Worm (Caenorhabditis elegans) whole organism, young adult: Measurements from ENCODE around the gene sma-6.
A peak's percentile ranks its signal among the peaks of the same experiment; 100 is the strongest.

Experiments used
- C06A6.2 ChIP-seq: fragments of 200-800 bp; sonication (Bioruptor generic); conservative IDR thresholded peaks from 2 replicates; pipeline ENCODE4 v1.3.6; 2022; ENCODE audit warnings: missing genetic modification characterization, missing compliant biosample characterization
- C17E4.6 ChIP-seq: fragments of 200-800 bp; sonication (Bioruptor generic); IDR thresholded peaks from 2 replicates; pipeline ENCODE4 v1.3.6; 2022; ENCODE audit warnings: missing genetic modification reagents, missing genetic modification characterization, missing compliant biosample characterization
- F49E8.2 ChIP-seq: sonication (generic microtip); optimal IDR thresholded peaks from 3 replicates; lab custom pipeline; 2017; ENCODE audit warnings: missing genetic modification characterization, mild to moderate bottlenecking, missing compliant biosample characterization, antibody characterized with exemption, moderate library complexity; ENCODE audit not compliant: insufficient read depth
- F55B11.4 ChIP-seq: sonication (generic microtip); optimal IDR thresholded peaks from 2 replicates; lab custom pipeline; 2016; ENCODE audit warnings: missing compliant biosample characterization, missing genetic modification characterization, borderline replicate concordance; ENCODE audit not compliant: insufficient read depth
- K12H6.12 ChIP-seq: fragments of 200-800 bp; sonication (Bioruptor generic); optimal IDR thresholded peaks from 2 replicates; lab custom pipeline; 2018; ENCODE audit warnings: mild to moderate bottlenecking, missing genetic modification characterization, missing compliant biosample characterization
- T07F8.4 ChIP-seq: sonication (generic microtip); optimal IDR thresholded peaks from 2 replicates; lab custom pipeline; 2016; ENCODE audit warnings: mild to moderate bottlenecking, missing genetic modification characterization, moderate library complexity, missing compliant biosample characterization
- akir-1 ChIP-seq: fragments of 200-800 bp; sonication (Bioruptor generic); optimal IDR thresholded peaks from 2 replicates; lab custom pipeline; 2018; ENCODE audit warnings: mild to moderate bottlenecking, missing genetic modification characterization, moderate library complexity, missing compliant biosample characterization
- aptf-2 ChIP-seq: fragments of 200-800 bp; sonication (Bioruptor generic); conservative IDR thresholded peaks from 2 replicates; pipeline ENCODE4 v1.3.6; 2022; ENCODE audit warnings: missing genetic modification reagents, missing genetic modification characterization, missing compliant biosample characterization
- aptf-3 ChIP-seq: fragments of 200-800 bp; sonication (Bioruptor generic); IDR thresholded peaks from 2 replicates; pipeline ENCODE4 v1.3.6; 2022; ENCODE audit warnings: missing genetic modification characterization, missing compliant biosample characterization
- attf-3 ChIP-seq: fragments of 200-800 bp; sonication (Bioruptor generic); conservative IDR thresholded peaks from 2 replicates; pipeline ENCODE4 v1.3.6; 2022; ENCODE audit warnings: missing genetic modification reagents, missing genetic modification characterization, missing compliant biosample characterization
- attf-6 ChIP-seq: fragments of 200-800 bp; sonication (Bioruptor generic); IDR thresholded peaks from 2 replicates; pipeline ENCODE4 v1.3.6; 2022; ENCODE audit warnings: missing genetic modification reagents, missing genetic modification characterization, missing compliant biosample characterization
- bed-1 ChIP-seq: fragments of 200-800 bp; sonication (Bioruptor generic); IDR thresholded peaks from 2 replicates; pipeline ENCODE4 v1.3.6; 2022; ENCODE audit warnings: missing genetic modification reagents, missing genetic modification characterization, missing compliant biosample characterization
- ccch-3 ChIP-seq: fragments of 200-800 bp; sonication (Bioruptor generic); optimal IDR thresholded peaks from 2 replicates; lab custom pipeline; 2018; ENCODE audit warnings: mild to moderate bottlenecking, missing genetic modification characterization, missing compliant biosample characterization
- cebp-1 ChIP-seq, 2 experiments: fragments of 200-800 bp in 1 of 2; sonication (Bioruptor generic) in 1 of 2; sonication (generic microtip) in 1 of 2; IDR thresholded peaks in 1 of 2; optimal IDR thresholded peaks in 1 of 2; 2 replicates each; pipeline versions ENCODE4 v1.3.6 to Lab custom; 2017 to 2022; ENCODE audit warnings: missing compliant biosample characterization in 2 of 2, missing genetic modification characterization in 2 of 2, mild to moderate bottlenecking in 1 of 2, missing genetic modification reagents in 1 of 2, moderate library complexity in 1 of 2
- cebp-2 ChIP-seq: fragments of 200-800 bp; sonication (Bioruptor generic); IDR thresholded peaks from 2 replicates; pipeline ENCODE4 v1.3.6; 2022; ENCODE audit warnings: missing genetic modification characterization, missing compliant biosample characterization
- ceh-100 ChIP-seq: fragments of 200-800 bp; sonication (Bioruptor generic); IDR thresholded peaks from 2 replicates; pipeline ENCODE4 v1.3.6; 2022; ENCODE audit warnings: missing genetic modification reagents, missing genetic modification characterization, missing compliant biosample characterization
- ceh-27 ChIP-seq: fragments of 200-800 bp; sonication (Bioruptor generic); optimal IDR thresholded peaks from 2 replicates; lab custom pipeline; 2018; ENCODE audit warnings: mild to moderate bottlenecking, missing genetic modification characterization, moderate library complexity, missing compliant biosample characterization
- ceh-40 ChIP-seq: fragments of 200-800 bp; sonication (Bioruptor generic); IDR thresholded peaks from 2 replicates; pipeline ENCODE4 v1.3.6; 2022; ENCODE audit warnings: missing genetic modification characterization, missing compliant biosample characterization
- ceh-79 ChIP-seq: sonication (generic microtip); optimal IDR thresholded peaks from 2 replicates; lab custom pipeline; 2017; ENCODE audit warnings: mild to moderate bottlenecking, missing genetic modification characterization, missing compliant biosample characterization
- die-1 ChIP-seq: sonication (generic microtip); optimal IDR thresholded peaks from 2 replicates; lab custom pipeline; 2016; ENCODE audit warnings: missing genotype, mild to moderate bottlenecking, missing genetic modification characterization, missing compliant biosample characterization
- dox-1 ChIP-seq: fragments of 200-800 bp; sonication (Bioruptor generic); IDR thresholded peaks from 2 replicates; pipeline ENCODE4 v1.3.6; 2022; ENCODE audit warnings: missing genetic modification reagents, missing genetic modification characterization, missing compliant biosample characterization
- dpff-1 ChIP-seq: sonication (generic microtip); optimal IDR thresholded peaks from 2 replicates; lab custom pipeline; 2017; ENCODE audit warnings: mild to moderate bottlenecking, missing genetic modification characterization, missing compliant biosample characterization
- efl-1 ChIP-seq: fragments of 150-350 bp; optimal IDR thresholded peaks from 2 replicates; lab custom pipeline; 2014; ENCODE audit warnings: missing biosample characterization, missing genetic modification reagents, missing genetic modification characterization
- ekl-4 ChIP-seq: fragments of 200-800 bp; sonication (Bioruptor generic); IDR thresholded peaks from 2 replicates; pipeline ENCODE4 v1.3.6; 2022; ENCODE audit warnings: missing genetic modification reagents, missing genetic modification characterization, missing compliant biosample characterization
- ets-4 ChIP-seq: fragments of 200-800 bp; sonication (Bioruptor generic); optimal IDR thresholded peaks from 2 replicates; lab custom pipeline; 2018; ENCODE audit warnings: mild to moderate bottlenecking, missing genetic modification characterization, missing compliant biosample characterization
- gei-17 ChIP-seq: fragments of 200-800 bp; sonication (Bioruptor generic); optimal IDR thresholded peaks from 2 replicates; lab custom pipeline; 2018; ENCODE audit warnings: mild to moderate bottlenecking, missing genetic modification characterization, missing compliant biosample characterization
- hlh-26 ChIP-seq: fragments of 200-800 bp; sonication (Bioruptor generic); conservative IDR thresholded peaks from 2 replicates; pipeline ENCODE4 v1.3.6; 2022; ENCODE audit warnings: missing genetic modification reagents, missing genetic modification characterization, missing compliant biosample characterization
- hsf-1 ChIP-seq: fragments of 200-800 bp; sonication (Bioruptor generic); IDR thresholded peaks from 2 replicates; pipeline ENCODE4 v1.3.6; 2022; ENCODE audit warnings: missing genetic modification reagents, missing genetic modification characterization, missing compliant biosample characterization
- lag-1 ChIP-seq: fragments of 200-800 bp; sonication (Bioruptor generic); IDR thresholded peaks from 2 replicates; pipeline ENCODE4 v1.3.6; 2022; ENCODE audit warnings: missing genetic modification reagents, missing genetic modification characterization, missing compliant biosample characterization
- let-607 ChIP-seq, 2 experiments: fragments of 200-800 bp in 1 of 2; sonication (Bioruptor generic) in 1 of 2; sonication (generic microtip) in 1 of 2; optimal IDR thresholded peaks; 2 replicates each; lab custom pipeline; 2016 to 2018; ENCODE audit warnings: mild to moderate bottlenecking in 2 of 2, missing compliant biosample characterization in 2 of 2, missing genetic modification characterization in 2 of 2, moderate library complexity in 2 of 2, missing genotype in 1 of 2
- lin-26 ChIP-seq: fragments of 200-800 bp; sonication (Bioruptor generic); IDR thresholded peaks from 2 replicates; pipeline ENCODE4 v1.3.6; 2022; ENCODE audit warnings: missing genetic modification reagents, missing genetic modification characterization, missing compliant biosample characterization
- lin-35 ChIP-seq, 3 experiments: fragments of 150-350 bp in 2 of 3; sonication (generic microtip) in 1 of 3; optimal IDR thresholded peaks; 2 replicates each; lab custom pipeline; 2014 to 2018; ENCODE audit warnings: missing biosample characterization in 3 of 3, missing genetic modification characterization in 3 of 3, missing genetic modification reagents in 3 of 3
- lin-40 ChIP-seq: sonication (generic microtip); optimal IDR thresholded peaks from 2 replicates; lab custom pipeline; 2016; ENCODE audit warnings: missing genetic modification characterization, mild to moderate bottlenecking, missing compliant biosample characterization, missing genotype, missing genetic modification reagents
- lsl-1 ChIP-seq: fragments of 200-800 bp; sonication (Bioruptor generic); optimal IDR thresholded peaks from 2 replicates; lab custom pipeline; 2018; ENCODE audit warnings: mild to moderate bottlenecking, missing genetic modification characterization, moderate library complexity, missing compliant biosample characterization
- madf-3 ChIP-seq: fragments of 200-800 bp; sonication (Bioruptor generic); IDR thresholded peaks from 2 replicates; pipeline ENCODE4 v1.3.6; 2022; ENCODE audit warnings: missing genetic modification reagents, missing genetic modification characterization, missing compliant biosample characterization
- madf-8 ChIP-seq: fragments of 200-800 bp; sonication (Bioruptor generic); conservative IDR thresholded peaks from 2 replicates; pipeline ENCODE4 v1.3.6; 2022; ENCODE audit warnings: missing genetic modification reagents, missing genetic modification characterization, missing compliant biosample characterization
- mel-28 ChIP-seq: sonication (generic microtip); optimal IDR thresholded peaks from 2 replicates; lab custom pipeline; 2016; ENCODE audit warnings: borderline replicate concordance, mild to moderate bottlenecking, missing genetic modification characterization, missing compliant biosample characterization
- nfya-2 ChIP-seq: fragments of 200-800 bp; sonication (Bioruptor generic); IDR thresholded peaks from 2 replicates; pipeline ENCODE4 v1.3.6; 2022; ENCODE audit warnings: missing genetic modification reagents, missing genetic modification characterization, missing compliant biosample characterization
- nhr-120 ChIP-seq: fragments of 200-800 bp; sonication (Bioruptor generic); IDR thresholded peaks from 2 replicates; pipeline ENCODE4 v1.3.6; 2022; ENCODE audit warnings: missing genetic modification characterization, missing compliant biosample characterization
- pha-4 ChIP-seq: fragments of 150-350 bp; sonication (generic microtip); optimal IDR thresholded peaks from 2 replicates; lab custom pipeline; 2014; ENCODE audit warnings: missing biosample characterization, missing genetic modification reagents, missing genetic modification characterization
- repo-1 ChIP-seq: sonication (generic microtip); optimal IDR thresholded peaks from 2 replicates; lab custom pipeline; 2017; ENCODE audit warnings: mild to moderate bottlenecking, missing genetic modification characterization, missing compliant biosample characterization
- snpc-3.4 ChIP-seq: sonication (generic microtip); optimal IDR thresholded peaks from 2 replicates; lab custom pipeline; 2017; ENCODE audit warnings: missing genetic modification characterization, mild to moderate bottlenecking, missing compliant biosample characterization, antibody characterized with exemption, moderate library complexity, missing genotype, missing genetic modification reagents
- sptf-2 ChIP-seq: fragments of 200-800 bp; sonication (Bioruptor generic); optimal IDR thresholded peaks from 2 replicates; lab custom pipeline; 2018; ENCODE audit warnings: mild to moderate bottlenecking, missing genetic modification characterization, missing compliant biosample characterization
- unc-62 ChIP-seq: fragments of 150-350 bp; optimal IDR thresholded peaks from 2 replicates; lab custom pipeline; 2014; ENCODE audit warnings: missing biosample characterization, missing genetic modification reagents, missing genetic modification characterization
- zfh-2 ChIP-seq: fragments of 200-800 bp; sonication (Bioruptor generic); conservative IDR thresholded peaks from 2 replicates; pipeline ENCODE4 v1.3.6; 2022; ENCODE audit warnings: missing genetic modification reagents, missing genetic modification characterization, missing compliant biosample characterization
- ztf-25 ChIP-seq: fragments of 200-800 bp; sonication (Bioruptor generic); IDR thresholded peaks from 2 replicates; pipeline ENCODE4 v1.3.6; 2022; ENCODE audit warnings: missing genetic modification reagents, missing genetic modification characterization, missing compliant biosample characterization

The sma-6 gene

DNA sequence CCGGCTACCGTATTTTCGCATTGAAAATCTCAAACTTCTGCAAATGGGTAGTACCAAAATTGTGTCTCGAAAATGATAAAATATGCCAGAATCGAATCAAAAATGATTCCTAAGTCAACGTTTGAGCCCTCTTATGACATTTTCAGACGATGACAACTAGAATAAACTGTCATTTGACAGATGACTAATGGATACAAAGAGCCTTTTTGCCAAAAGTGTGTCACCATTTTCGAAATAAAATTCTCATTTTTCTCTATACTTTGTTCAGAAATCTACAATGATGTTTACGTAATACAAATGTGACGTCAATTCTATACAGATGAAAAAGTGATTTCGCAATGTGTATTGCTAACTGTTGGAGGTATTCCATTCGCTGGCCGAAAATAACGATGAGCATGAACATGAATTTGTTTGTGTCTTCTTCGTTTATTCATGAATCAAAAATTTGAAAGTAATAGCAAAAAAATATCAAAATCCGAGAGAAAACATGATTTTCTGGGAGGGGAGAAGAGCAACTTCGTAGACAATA lies 22.3 kb downstream of the sma-6 start (continued):
- TF ChIP-seq zfh-2 (GFP tag; lab: Robert Waterston, UW) (no peak), F49E8.2 (tag; lab: Kevin White, UChicago) (no peak), akir-1 (GFP tag; lab: Kevin White, UChicago) (peak; percentile 52), pha-4 (tag; lab: Kevin White, UChicago) (peak; percentile 46), nfya-2 (GFP tag; lab: Robert Waterston, UW) (peak; percentile 81; the same call in 1 of the 2 replicates), ets-4 (peak; percentile 55), repo-1 (tag; lab: Kevin White, UChicago) (peak; percentile 97), hlh-26 (GFP tag; lab: Robert Waterston, UW) (no peak), die-1 (tag; lab: Kevin White, UChicago) (no peak), lin-26 (GFP tag; lab: Robert Waterston, UW) (peak; percentile 62; the same call in 1 of the 2 replicates), lin-35 (GFP tag; optimal IDR thresholded peaks at IDR 0.05; lab: Kevin White, UChicago) (peak in 1 of 3 experiments; percentile 60), dpff-1 (tag; lab: Kevin White, UChicago) (peak; percentile 48), snpc-3.4 (tag; lab: Kevin White, UChicago) (no peak), madf-8 (GFP tag; lab: Robert Waterston, UW) (no peak), lag-1 (GFP tag; lab: Robert Waterston, UW) (0 out of 2 replicates have a peak, but pooled peaks have one; percentile 44), aptf-2 (no peak), nhr-120 (GFP tag; lab: Robert Waterston, UW) (no peak), unc-62 (GFP tag; lab: Kevin White, UChicago) (peak; percentile 55), lsl-1 (GFP tag; lab: Kevin White, UChicago) (no peak), lin-40 (peak; percentile 83), hsf-1 (GFP tag; lab: Robert Waterston, UW) (no peak), dox-1 (GFP tag; lab: Robert Waterston, UW) (peak; percentile 68), aptf-3 (GFP tag; lab: Robert Waterston, UW) (no peak), gei-17 (peak; percentile 80), ceh-27 (GFP tag; lab: Kevin White, UChicago) (peak; percentile 22), madf-3 (GFP tag; lab: Robert Waterston, UW) (0 out of 2 replicates have a peak, but pooled peaks have one; percentile 38), cebp-1 (GFP tag; IDR thresholded peaks at IDR 0.05; lab: Robert Waterston, UW) (peak; percentile 98), cebp-1 (tag; optimal IDR thresholded peaks at IDR 0.05; lab: Kevin White, UChicago) (peak; percentile 98), ceh-100 (GFP tag; lab: Robert Waterston, UW) (peak; percentile 30), mel-28 (peak; percentile 75), C17E4.6 (GFP tag; lab: Robert Waterston, UW) (no peak), attf-6 (0 out of 2 replicates have a peak, but pooled peaks have one; percentile 53), bed-1 (0 out of 2 replicates have a peak, but pooled peaks have one; percentile 40), ceh-40 (GFP tag; lab: Robert Waterston, UW) (no peak), ekl-4 (GFP tag; lab: Robert Waterston, UW) (peak; percentile 73; the same call in 1 of the 2 replicates), ccch-3 (GFP tag; lab: Kevin White, UChicago) (no peak), F55B11.4 (no peak), ceh-79 (tag; lab: Kevin White, UChicago) (peak; percentile 74), ztf-25 (peak; percentile 30; the same call in 1 of the 2 replicates), let-607 (tag; optimal IDR thresholded peaks at IDR 0.05; lab: Kevin White, UChicago) (peak in 1 of 2 experiments; percentile 10), C06A6.2 (GFP tag; lab: Robert Waterston, UW) (peak; percentile 67), K12H6.12 (tag; lab: Kevin White, UChicago) (peak; percentile 58), sptf-2 (GFP tag; lab: Kevin White, UChicago) (no peak), cebp-2 (GFP tag; lab: Robert Waterston, UW) (0 out of 2 replicates have a peak, but pooled peaks have one; percentile 65), attf-3 (GFP tag; lab: Robert Waterston, UW) (0 out of 2 replicates have a peak, but pooled peaks have one; percentile 26), T07F8.4 (no peak), efl-1 (GFP tag; lab: Kevin White, UChicago) (no peak)
